Fruit fly (Drosophila melanogaster): ENCODE data around the gene dgt6.

DNA sequence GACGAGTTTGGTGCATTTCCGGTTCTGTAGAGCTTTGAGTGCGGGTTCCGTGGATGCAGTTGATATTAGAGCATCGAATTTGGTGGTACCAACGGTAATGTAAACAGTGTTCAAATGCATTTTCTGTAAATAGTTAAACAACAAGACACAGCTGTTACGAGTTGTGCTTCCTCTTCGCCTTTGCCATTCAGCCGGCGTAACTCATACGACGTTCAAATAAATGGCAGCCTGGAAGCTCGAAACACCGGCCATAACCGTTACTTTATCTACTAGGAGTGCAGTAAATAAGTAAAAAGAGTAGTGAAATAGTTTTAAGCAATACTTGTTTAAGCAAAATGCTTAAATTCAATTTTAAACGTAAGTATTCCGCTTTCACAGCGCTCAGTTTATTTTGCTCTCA, 7.6 kb upstream of the dgt6 start, which contains the start of the genes Alg13 and superdeath:
- no peak for TF ChIP-seq CG6792 (GFP tag; optimal IDR thresholded peaks at IDR 0.05)
- no peak for TF ChIP-seq Blimp-1 (GFP tag; optimal IDR thresholded peaks at IDR 0.05)
- TF ChIP-seq Hr39 (GFP tag; optimal IDR thresholded peaks at IDR 0.05): no peak

Measured in whole organism, prepupa.